Worm (Caenorhabditis elegans): Measurements from ENCODE around the gene grd-8.
A peak's percentile ranks its signal among the peaks of the same experiment; 100 is the strongest.

Gene grd-8

ce11 chrV:7870707-7871106 lies 28.4 kb downstream of the grd-8 start, which contains the start of gene nipi-4:
Gene nipi-4, minus strand, starts transcription at chrV:7870807.
- no peak for TF ChIP-seq sem-4 (tag; optimal IDR thresholded peaks at IDR 0.05)
- TF ChIP-seq dmd-4 (tag; optimal IDR thresholded peaks at IDR 0.05) = no peak
- no peak for TF ChIP-seq fos-1 (tag; optimal IDR thresholded peaks at IDR 0.05)
- TF ChIP-seq mab-5 (tag; optimal IDR thresholded peaks at IDR 0.05) = no peak
- TF ChIP-seq lin-39 (tag; optimal IDR thresholded peaks at IDR 0.05) = no peak
- TF ChIP-seq nhr-23 (tag; optimal IDR thresholded peaks at IDR 0.05) = no peak
- TF ChIP-seq nhr-237 (tag; optimal IDR thresholded peaks at IDR 0.05) = no peak

DNA sequence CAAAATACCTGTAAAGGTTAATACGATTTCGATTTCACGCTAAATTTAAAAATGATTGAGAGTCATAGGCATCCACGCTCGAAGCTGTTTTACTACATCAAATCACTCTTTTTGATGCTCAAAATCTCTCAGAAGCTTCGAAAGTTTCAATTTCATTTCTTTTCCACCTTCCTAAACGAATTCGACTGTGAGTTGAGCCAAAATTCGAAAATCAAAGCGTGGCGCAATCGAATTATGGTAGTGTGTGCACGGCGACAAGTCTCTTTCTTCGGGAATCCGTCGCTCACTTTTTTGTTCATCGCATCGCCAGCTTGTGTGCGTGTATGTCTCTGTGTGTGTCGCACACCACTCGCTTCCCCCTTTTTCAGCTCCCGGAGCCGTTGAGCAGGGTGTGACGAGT lies 30.6 kb downstream of the grd-8 start:
- TF ChIP-seq sma-9 (GFP tag; optimal IDR thresholded peaks at IDR 0.05) = no peak
- no peak for TF ChIP-seq sma-9 (tag; optimal IDR thresholded peaks at IDR 0.05)
- TF ChIP-seq ztf-1 (GFP tag; conservative IDR thresholded peaks at IDR 0.05) = no peak
- TF ChIP-seq elt-3 (tag; optimal IDR thresholded peaks at IDR 0.05) = no peak
- no peak for TF ChIP-seq ZK546.5 (tag; optimal IDR thresholded peaks at IDR 0.05)
- TF ChIP-seq nhr-10 (tag; optimal IDR thresholded peaks at IDR 0.05) = no peak
- no peak for TF ChIP-seq crh-2 (tag; optimal IDR thresholded peaks at IDR 0.05)
- no peak for TF ChIP-seq nhr-11 (tag; optimal IDR thresholded peaks at IDR 0.05)
- no peak for TF ChIP-seq mbf-1 (tag; optimal IDR thresholded peaks at IDR 0.05)
- no peak for TF ChIP-seq zag-1 (tag; optimal IDR thresholded peaks at IDR 0.05)
- no peak for TF ChIP-seq Y55F3AM.14 (GFP tag; optimal IDR thresholded peaks at IDR 0.05)

- TF ChIP-seq nhr-237 (tag; optimal IDR thresholded peaks at IDR 0.05) (no peak), nhr-25 (tag; optimal IDR thresholded peaks at IDR 0.05) (no peak), gmeb-1 (tag; optimal IDR thresholded peaks at IDR 0.05) (no peak), nhr-6 (tag; optimal IDR thresholded peaks at IDR 0.05) (no peak), Y55F3AM.14 (GFP tag; optimal IDR thresholded peaks at IDR 0.05) (no peak), nhr-11 (tag; optimal IDR thresholded peaks at IDR 0.05) (no peak), ceh-82 (tag; optimal IDR thresholded peaks at IDR 0.05) (no peak), sem-4 (tag; optimal IDR thresholded peaks at IDR 0.05) (no peak), F13H6.1 (tag; optimal IDR thresholded peaks at IDR 0.05) (no peak), lsy-2 (tag; optimal IDR thresholded peaks at IDR 0.05) (no peak), egl-27 (tag; optimal IDR thresholded peaks at IDR 0.05) (no peak), crh-2 (tag; optimal IDR thresholded peaks at IDR 0.05) (no peak), ztf-4 (tag; optimal IDR thresholded peaks at IDR 0.05) (no peak), ama-1 (optimal IDR thresholded peaks at IDR 0.05) (no peak), ceh-16 (tag; optimal IDR thresholded peaks at IDR 0.05) (no peak)
Observed at ce11 chrV:7875456-7875855, 33.1 kb downstream of the grd-8 start, which contains the start of gene F40A3.4. Gene F40A3.4, plus strand, starts transcription at chrV:7875756.

DNA sequence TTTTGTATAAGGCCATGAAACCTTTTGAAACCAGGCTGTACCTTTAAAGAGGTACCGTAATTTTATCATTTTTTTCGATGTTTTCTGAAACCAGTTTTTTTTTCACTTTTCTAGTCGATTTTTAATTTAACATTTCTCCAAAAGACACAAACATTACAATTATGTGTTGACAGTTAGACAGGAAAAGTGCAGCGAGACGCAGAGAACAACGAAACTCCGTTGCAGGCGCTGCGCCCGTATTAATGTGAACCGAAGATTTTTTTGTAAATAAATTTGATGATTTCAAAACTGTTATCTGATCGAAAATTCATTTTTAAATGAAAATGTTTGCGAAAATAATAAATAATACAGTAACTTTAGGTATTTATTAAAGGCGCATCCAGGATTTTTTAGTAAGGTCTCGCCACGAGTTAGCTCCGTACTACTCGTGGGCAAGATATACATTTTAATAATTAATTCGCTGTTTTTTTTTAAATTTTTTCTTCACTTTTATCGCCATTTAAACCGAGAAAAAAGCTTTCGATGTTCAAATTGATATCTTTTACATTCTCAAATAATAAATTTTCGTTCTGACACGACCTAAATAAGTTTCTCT lies 34.6 kb downstream of the grd-8 start, which contains the start of gene F40A3.3:
Gene F40A3.3 (plus strand): TSS at position 564 of the 595 bp plus-strand sequence.
- peak; percentile 1 for TF ChIP-seq nhr-129 (tag; optimal IDR thresholded peaks at IDR 0.05)
- TF ChIP-seq sem-4 (tag; optimal IDR thresholded peaks at IDR 0.05) = no peak
- TF ChIP-seq crh-2 (tag; optimal IDR thresholded peaks at IDR 0.05) = no peak
- TF ChIP-seq Y55F3AM.14 (GFP tag; optimal IDR thresholded peaks at IDR 0.05) = no peak
- peak; percentile 2 for TF ChIP-seq unc-55 (GFP tag; optimal IDR thresholded peaks at IDR 0.05)
- TF ChIP-seq lsy-2 (tag; optimal IDR thresholded peaks at IDR 0.05) = peak in 1 of 2 experiments; percentile 12

- TF ChIP-seq ztf-4 (tag; optimal IDR thresholded peaks at IDR 0.05) (no peak), blmp-1 (tag; optimal IDR thresholded peaks at IDR 0.05; ENCODE audit: insufficient read depth) (no peak), fos-1 (tag; optimal IDR thresholded peaks at IDR 0.05) (no peak), nhr-129 (tag; optimal IDR thresholded peaks at IDR 0.05) (peak; percentile 3), gmeb-1 (tag; optimal IDR thresholded peaks at IDR 0.05) (peak; percentile 16), nhr-21 (tag; optimal IDR thresholded peaks at IDR 0.05) (no peak), crh-2 (tag; optimal IDR thresholded peaks at IDR 0.05) (no peak)
Observed at ce11 chrV:7878411-7878964, 36.2 kb downstream of the grd-8 start, which contains the start of gene F40A3.2. Gene F40A3.2, plus strand, starts transcription at chrV:7878914.

DNA sequence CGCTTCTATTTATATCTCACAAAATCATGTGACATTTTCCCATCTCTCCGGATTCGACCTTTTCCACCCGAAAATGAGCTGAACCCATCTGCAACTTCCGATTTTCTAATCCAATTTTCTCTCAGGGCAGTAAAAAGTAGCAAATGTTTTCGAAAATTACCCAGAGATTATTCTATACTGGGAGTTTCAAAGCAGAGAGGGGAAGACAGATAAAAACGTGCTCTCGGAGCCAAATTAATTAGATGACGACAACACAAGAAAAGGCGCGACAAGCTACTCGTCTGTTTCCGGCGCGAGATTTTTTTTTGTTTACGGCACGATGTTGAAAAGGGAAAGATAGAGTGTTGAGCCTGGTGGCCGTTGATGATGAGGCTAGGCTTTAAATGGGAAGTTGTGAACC lies 42.1 kb downstream of the grd-8 start:
- no peak for TF ChIP-seq nhr-25 (tag; optimal IDR thresholded peaks at IDR 0.05)
- no peak for TF ChIP-seq unc-62 (GFP tag; optimal IDR thresholded peaks at IDR 0.05)
- TF ChIP-seq lin-11 (tag; optimal IDR thresholded peaks at IDR 0.05) = no peak
- no peak for TF ChIP-seq zag-1 (tag; optimal IDR thresholded peaks at IDR 0.05)
- TF ChIP-seq crh-2 (tag; optimal IDR thresholded peaks at IDR 0.05) = no peak
- TF ChIP-seq ceh-82 (tag; optimal IDR thresholded peaks at IDR 0.05) = no peak
- TF ChIP-seq fos-1 (tag; optimal IDR thresholded peaks at IDR 0.05) = no peak
- no peak for TF ChIP-seq sma-9 (GFP tag; optimal IDR thresholded peaks at IDR 0.05)
- no peak for TF ChIP-seq sma-9 (tag; optimal IDR thresholded peaks at IDR 0.05)
- TF ChIP-seq nhr-129 (tag; optimal IDR thresholded peaks at IDR 0.05) = peak; percentile 19
- peak; percentile 3 for TF ChIP-seq sem-4 (tag; optimal IDR thresholded peaks at IDR 0.05)
- TF ChIP-seq C34F6.9 (tag; optimal IDR thresholded peaks at IDR 0.05) = peak; percentile 21
- TF ChIP-seq nhr-6 (tag; optimal IDR thresholded peaks at IDR 0.05) = no peak
- TF ChIP-seq nhr-21 (tag; optimal IDR thresholded peaks at IDR 0.05) = no peak

Data from whole organism, L2 larva.